Fruit fly (Drosophila melanogaster) Kc167 (cell line): ENCODE data around the gene Prosbeta3.

ENCODE experiments used
- Myc ChIP-seq: fragments of >200 bp; optimal IDR thresholded peaks from 2 replicates; lab custom pipeline; 2017; ENCODE audit warnings: missing external identifiers
- Sin3A ChIP-seq: fragments of >200 bp; optimal IDR thresholded peaks from 2 replicates; lab custom pipeline; 2018; ENCODE audit warnings: missing external identifiers
- insv ChIP-seq: fragments of >200 bp; optimal IDR thresholded peaks from 3 replicates; lab custom pipeline; 2018; ENCODE audit warnings: missing external identifiers
- psq ChIP-seq: fragments of >200 bp; optimal IDR thresholded peaks from 2 replicates; lab custom pipeline; 2017; ENCODE audit warnings: missing external identifiers
- ttk ChIP-seq: sonication (Bioruptor generic); optimal IDR thresholded peaks from 2 replicates; lab custom pipeline; 2017; ENCODE audit warnings: missing external identifiers

DNA sequence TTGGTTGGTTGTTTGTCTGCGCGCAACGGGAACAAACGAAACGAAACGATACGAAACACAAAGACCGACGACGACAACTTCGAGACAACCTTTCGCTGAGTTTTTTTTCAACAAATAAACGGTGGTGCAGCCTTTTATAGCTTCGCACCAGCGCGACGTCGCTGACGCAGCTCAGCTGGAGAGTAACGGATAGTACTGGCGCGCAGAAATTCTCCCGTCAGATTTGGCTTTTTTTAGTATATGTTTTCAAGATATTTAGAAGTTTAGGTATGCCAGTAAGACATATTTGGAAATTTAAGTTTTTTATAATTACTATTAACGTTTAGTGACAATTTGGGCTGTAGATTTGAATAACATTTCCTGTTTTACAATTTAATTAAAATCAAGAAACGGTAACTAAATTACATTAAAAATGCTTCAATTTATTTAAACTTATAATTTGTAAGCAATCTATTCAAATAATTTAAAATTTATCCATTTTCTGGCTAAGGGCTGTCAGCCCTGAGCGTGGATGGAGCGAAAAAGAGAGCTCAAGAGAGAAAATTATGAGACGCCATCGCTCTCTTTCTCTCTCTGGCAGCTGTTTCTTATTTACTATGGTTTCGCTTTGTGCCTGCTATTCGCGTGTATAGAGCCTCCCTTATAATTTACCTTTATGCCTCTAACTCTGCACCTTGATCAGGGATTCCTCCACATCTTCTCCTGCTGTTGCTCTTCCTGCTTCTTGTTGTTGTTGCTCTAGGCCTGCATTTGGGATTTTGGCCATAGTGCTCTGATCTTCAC lies 27.8 kb upstream of the Prosbeta3 start:
- TF ChIP-seq ttk (lab: Kevin White, UChicago) (no peak), insv (lab: Kevin White, UChicago) (no peak), Myc (no peak), psq (lab: Kevin White, UChicago) (no peak), Sin3A (lab: Kevin White, UChicago) (no peak)
